Fruit fly (Drosophila melanogaster) whole organism, embryonic: Measurements from ENCODE around the gene CatB.

Experiments used
- CG11504 ChIP-seq: fragments of 200-800 bp; sonication (Bioruptor generic); optimal IDR thresholded peaks from 3 replicates; lab custom pipeline; 2019; ENCODE audit warnings: missing biosample characterization, mild to moderate bottlenecking, missing genetic modification characterization, moderate library complexity
- CG12071 ChIP-seq: fragments of 200-800 bp; sonication (Bioruptor generic); optimal IDR thresholded peaks from 3 replicates; lab custom pipeline; 2018; ENCODE audit warnings: missing biosample characterization, mild to moderate bottlenecking, missing genetic modification characterization
- CG12219 ChIP-seq: fragments of 200-800 bp; sonication (Bioruptor generic); optimal IDR thresholded peaks from 3 replicates; lab custom pipeline; 2018; ENCODE audit warnings: missing biosample characterization, mild to moderate bottlenecking, missing genetic modification characterization
- CG13775 ChIP-seq: fragments of 200-800 bp; sonication (Bioruptor generic); optimal IDR thresholded peaks from 3 replicates; lab custom pipeline; 2017; ENCODE audit warnings: missing biosample characterization, mild to moderate bottlenecking, missing genetic modification characterization
- CG14667 ChIP-seq: fragments of 200-800 bp; sonication (Bioruptor generic); IDR thresholded peaks from 2 replicates; pipeline ENCODE4 v1.3.6; 2022; ENCODE audit warnings: missing biosample characterization, missing genetic modification characterization
- CG14860 ChIP-seq: fragments of 200-800 bp; sonication (Bioruptor generic); IDR thresholded peaks from 3 replicates; pipeline ENCODE4 v1.3.6; 2022; ENCODE audit warnings: missing biosample characterization, missing genetic modification characterization; ENCODE audit not compliant: partially characterized antibody
- CG18476 ChIP-seq: fragments of 200-800 bp; sonication (Bioruptor generic); optimal IDR thresholded peaks from 2 replicates; lab custom pipeline; 2016; ENCODE audit warnings: missing biosample characterization, mild to moderate bottlenecking, missing genetic modification characterization
- CG18619 ChIP-seq: fragments of 200-800 bp; sonication (Bioruptor generic); optimal IDR thresholded peaks from 3 replicates; lab custom pipeline; 2017; ENCODE audit warnings: missing biosample characterization, mild to moderate bottlenecking, missing genetic modification characterization
- CG2116 ChIP-seq: fragments of 200-800 bp; sonication (Bioruptor generic); optimal IDR thresholded peaks from 3 replicates; lab custom pipeline; 2018; ENCODE audit warnings: missing biosample characterization, mild to moderate bottlenecking, missing genetic modification characterization
- CG30020 ChIP-seq: fragments of 200-800 bp; optimal IDR thresholded peaks from 2 replicates; lab custom pipeline; 2019; ENCODE audit warnings: missing biosample characterization, mild to moderate bottlenecking, missing genetic modification characterization, moderate library complexity
- CG3281 ChIP-seq: fragments of 200-800 bp; sonication (Bioruptor generic); optimal IDR thresholded peaks from 3 replicates; lab custom pipeline; 2017; ENCODE audit warnings: missing biosample characterization, mild to moderate bottlenecking, missing genetic modification characterization
- CG4328 ChIP-seq: fragments of 200-800 bp; sonication (Bioruptor generic); optimal IDR thresholded peaks from 3 replicates; lab custom pipeline; 2017; ENCODE audit warnings: missing biosample characterization, missing genetic modification reagents, missing genetic modification characterization
- CG7839 ChIP-seq: fragments of 200-800 bp; sonication (Bioruptor generic); optimal IDR thresholded peaks from 3 replicates; lab custom pipeline; 2018; ENCODE audit warnings: missing biosample characterization, mild to moderate bottlenecking, missing genetic modification characterization, moderate library complexity
- CG9797 ChIP-seq: fragments of 200-800 bp; sonication (Bioruptor generic); optimal IDR thresholded peaks from 3 replicates; lab custom pipeline; 2018; ENCODE audit warnings: missing biosample characterization, mild to moderate bottlenecking, missing genetic modification characterization
- CTCF ChIP-seq: fragments of 200-800 bp; sonication (Bioruptor generic); optimal IDR thresholded peaks from 2 replicates; lab custom pipeline; 2017; ENCODE audit warnings: missing biosample characterization, mild to moderate bottlenecking, missing genetic modification characterization, moderate library complexity
- Elba2 ChIP-seq: fragments of 200-800 bp; sonication (Bioruptor generic); optimal IDR thresholded peaks from 3 replicates; lab custom pipeline; 2016; ENCODE audit warnings: missing biosample characterization, missing genetic modification characterization
- HHEX ChIP-seq: fragments of 200-800 bp; sonication (Bioruptor generic); optimal IDR thresholded peaks from 3 replicates; lab custom pipeline; 2017; ENCODE audit warnings: missing biosample characterization, mild to moderate bottlenecking, missing genetic modification characterization, missing genetic modification reagents
- Med ChIP-seq: fragments of 200-800 bp; sonication (Bioruptor generic); peaks from one replicate; lab custom pipeline; 2016; ENCODE audit warnings: missing biosample characterization, missing genetic modification characterization, mild to moderate bottlenecking, inconsistent platforms, moderate library complexity
- NC2α ChIP-seq: fragments of 200-800 bp; sonication (Bioruptor generic); optimal IDR thresholded peaks from 2 replicates; lab custom pipeline; 2016; ENCODE audit warnings: missing biosample characterization, missing genetic modification characterization
- NC2β ChIP-seq: fragments of 200-800 bp; sonication (Bioruptor generic); optimal IDR thresholded peaks from 2 replicates; lab custom pipeline; 2016; ENCODE audit warnings: missing biosample characterization, missing genetic modification characterization
- Neu2 ChIP-seq: fragments of 200-800 bp; sonication (Bioruptor generic); optimal IDR thresholded peaks from 3 replicates; lab custom pipeline; 2016; ENCODE audit warnings: missing biosample characterization, missing genetic modification characterization, borderline replicate concordance
- NfI ChIP-seq: fragments of 200-800 bp; sonication (Bioruptor generic); optimal IDR thresholded peaks from 3 replicates; lab custom pipeline; 2018; ENCODE audit warnings: missing biosample characterization, mild to moderate bottlenecking, missing genetic modification characterization, moderate library complexity
- Pdp1 ChIP-seq, 2 experiments: fragments of 200-800 bp; sonication (Bioruptor generic); optimal IDR thresholded peaks; 3 replicates each; lab custom pipeline; 2016; ENCODE audit warnings: missing biosample characterization in 2 of 2, missing genetic modification characterization in 2 of 2, mild to moderate bottlenecking in 1 of 2, moderate library complexity in 1 of 2
- Xbp1 ChIP-seq: fragments of 200-800 bp; sonication (Bioruptor generic); optimal IDR thresholded peaks from 3 replicates; lab custom pipeline; 2016; ENCODE audit warnings: missing biosample characterization, mild to moderate bottlenecking, missing genetic modification characterization
- amos ChIP-seq: fragments of 200-800 bp; sonication (Bioruptor generic); IDR thresholded peaks from 2 replicates; pipeline ENCODE4 v1.3.6; 2022; ENCODE audit warnings: missing biosample characterization, missing genetic modification characterization; ENCODE audit not compliant: partially characterized antibody
- bbx ChIP-seq: fragments of 200-800 bp; sonication (Bioruptor generic); IDR thresholded peaks from 2 replicates; pipeline ENCODE4 v1.3.6; 2022; ENCODE audit warnings: missing biosample characterization, missing genetic modification characterization; ENCODE audit not compliant: partially characterized antibody
- emc ChIP-seq: fragments of 200-800 bp; sonication (Bioruptor generic); optimal IDR thresholded peaks from 2 replicates; lab custom pipeline; 2016; ENCODE audit warnings: missing biosample characterization, missing genetic modification characterization
- esg ChIP-seq: fragments of 200-800 bp; sonication (Bioruptor generic); conservative IDR thresholded peaks from 2 replicates; pipeline ENCODE4 v1.3.6; 2022; ENCODE audit warnings: missing biosample characterization, missing genetic modification characterization
- exex ChIP-seq: fragments of 200-800 bp; sonication (Bioruptor generic); optimal IDR thresholded peaks from 4 replicates; lab custom pipeline; 2018; ENCODE audit warnings: missing biosample characterization, mild to moderate bottlenecking, missing genetic modification characterization, moderate library complexity
- grau ChIP-seq: fragments of 200-800 bp; optimal IDR thresholded peaks from 3 replicates; lab custom pipeline; 2019; ENCODE audit warnings: missing biosample characterization, mild to moderate bottlenecking, missing genetic modification characterization, moderate library complexity
- grn ChIP-seq: fragments of 200-800 bp; sonication (Bioruptor generic); optimal IDR thresholded peaks from 3 replicates; lab custom pipeline; 2017; ENCODE audit warnings: missing biosample characterization, missing genetic modification characterization
- jigr1 ChIP-seq: fragments of 200-800 bp; sonication (Bioruptor generic); IDR thresholded peaks from 3 replicates; pipeline ENCODE4 v1.3.6; 2022; ENCODE audit warnings: missing biosample characterization, missing genetic modification characterization
- mirr ChIP-seq: fragments of 200-800 bp; sonication (Bioruptor generic); optimal IDR thresholded peaks from 3 replicates; lab custom pipeline; 2018; ENCODE audit warnings: missing biosample characterization, mild to moderate bottlenecking, missing genetic modification characterization
- mld ChIP-seq: fragments of 200-800 bp; sonication (Bioruptor generic); IDR thresholded peaks from 3 replicates; pipeline ENCODE4 v1.3.6; 2022; ENCODE audit warnings: missing biosample characterization, missing genetic modification characterization; ENCODE audit not compliant: partially characterized antibody
- nom ChIP-seq: fragments of 200-800 bp; sonication (Bioruptor generic); optimal IDR thresholded peaks from 2 replicates; lab custom pipeline; 2017; ENCODE audit warnings: missing biosample characterization, missing genetic modification characterization, mild to moderate bottlenecking, moderate library complexity, missing genetic modification reagents
- ro ChIP-seq: fragments of 200-800 bp; sonication (Bioruptor generic); IDR thresholded peaks from 2 replicates; pipeline ENCODE4 v1.3.6; 2022; ENCODE audit warnings: missing biosample characterization, missing genetic modification characterization
- sd ChIP-seq: fragments of 200-800 bp; sonication (Bioruptor generic); optimal IDR thresholded peaks from 3 replicates; lab custom pipeline; 2018; ENCODE audit warnings: missing biosample characterization, mild to moderate bottlenecking, missing genetic modification characterization, moderate library complexity
- slp2 ChIP-seq: fragments of 200-800 bp; sonication (Bioruptor generic); optimal IDR thresholded peaks from 2 replicates; lab custom pipeline; 2016; ENCODE audit warnings: missing biosample characterization, missing genetic modification characterization
- sug ChIP-seq: fragments of 200-800 bp; optimal IDR thresholded peaks from 2 replicates; lab custom pipeline; 2019; ENCODE audit warnings: missing biosample characterization, mild to moderate bottlenecking, missing genetic modification characterization, moderate library complexity
- zen ChIP-seq: fragments of 200-800 bp; sonication (Bioruptor generic); optimal IDR thresholded peaks from 3 replicates; lab custom pipeline; 2018; ENCODE audit warnings: missing biosample characterization, mild to moderate bottlenecking, missing genetic modification characterization, moderate library complexity

The CatB gene

dm6 chr2L:8700870-8701616, 4.3 kb upstream of the CatB start (continued):
- TF ChIP-seq grn (GFP tag; lab: Kevin White, UChicago), result peak; percentile 1
- TF ChIP-seq sd (tag; lab: Kevin White, UChicago), result peak; percentile 24
- no peak for TF ChIP-seq jigr1 (GFP tag; lab: Robert Waterston, UW)
- TF ChIP-seq slp2 (GFP tag; lab: Kevin White, UChicago), result no peak
- TF ChIP-seq Med (GFP tag; lab: Kevin White, UChicago), result peak; percentile 24
- no peak for TF ChIP-seq CG14860 (GFP tag; lab: Robert Waterston, UW)
- TF ChIP-seq CG30020 (tag; lab: Kevin White, UChicago), result no peak
- no peak for TF ChIP-seq bbx
- no peak for TF ChIP-seq CG12071
- TF ChIP-seq CG3281 (GFP tag; lab: Kevin White, UChicago), result no peak
- TF ChIP-seq nom (GFP tag; lab: Kevin White, UChicago), result peak; percentile 48
- TF ChIP-seq HHEX (GFP tag; lab: Kevin White, UChicago), result no peak
- TF ChIP-seq CG18476 (GFP tag; lab: Kevin White, UChicago), result no peak
- no peak for TF ChIP-seq esg (GFP tag; lab: Robert Waterston, UW)
- TF ChIP-seq Neu2 (GFP tag; lab: Kevin White, UChicago), result no peak
- TF ChIP-seq zen (tag; lab: Kevin White, UChicago), result no peak
- no peak for TF ChIP-seq CG11504 (tag; lab: Kevin White, UChicago)
- TF ChIP-seq amos (GFP tag; lab: Robert Waterston, UW), result no peak
- TF ChIP-seq CG14667 (GFP tag; lab: Robert Waterston, UW), result no peak
- TF ChIP-seq CG7839 (tag; lab: Kevin White, UChicago), result no peak
- TF ChIP-seq emc (GFP tag; lab: Kevin White, UChicago), result no peak
- TF ChIP-seq mld (GFP tag; lab: Robert Waterston, UW), result no peak
- TF ChIP-seq NC2α, result no peak
- TF ChIP-seq CTCF (GFP tag; lab: Kevin White, UChicago), result no peak

- TF ChIP-seq NfI (GFP tag; lab: Kevin White, UChicago), result no peak
- peak; percentile 75 for TF ChIP-seq exex (tag; lab: Kevin White, UChicago)
- TF ChIP-seq CG4328, result no peak
- TF ChIP-seq CG13775 (GFP tag; lab: Kevin White, UChicago), result no peak
- TF ChIP-seq mirr (GFP tag; lab: Kevin White, UChicago), result peak; percentile 88
- peak in 1 of 2 experiments; percentile 74 for TF ChIP-seq Pdp1 (GFP tag; optimal IDR thresholded peaks at IDR 0.05; lab: Kevin White, UChicago)
- TF ChIP-seq CG9797 (GFP tag; lab: Kevin White, UChicago), result no peak
- no peak for TF ChIP-seq NC2β (GFP tag; lab: Kevin White, UChicago)
- TF ChIP-seq ro (GFP tag; lab: Robert Waterston, UW), result no peak
- TF ChIP-seq Xbp1, result no peak
- TF ChIP-seq sug (tag; lab: Kevin White, UChicago), result peak; percentile 42
- no peak for TF ChIP-seq CG18619 (GFP tag; lab: Kevin White, UChicago)
- no peak for TF ChIP-seq grau (tag; lab: Kevin White, UChicago)
- TF ChIP-seq CG12219 (GFP tag; lab: Kevin White, UChicago), result no peak
- no peak for TF ChIP-seq Elba2 (GFP tag; lab: Kevin White, UChicago)
- no peak for TF ChIP-seq CG2116 (GFP tag; lab: Kevin White, UChicago)
These were observed 2.3 kb upstream of the CatB start for dm6 chr2L:8702907-8703626.
